Fruit fly (Drosophila melanogaster): ENCODE measurements around the gene Arf1.
A peak's percentile ranks its signal among the peaks of the same experiment; 100 is the strongest.

Gene Arf1

dm6 chr3L:22865061-22865418 lies 7.0 kb downstream of the Arf1 start (continued):
- TF ChIP-seq maf-S (GFP tag; optimal IDR thresholded peaks at IDR 0.05) (no peak), knrl (GFP tag; IDR thresholded peaks at IDR 0.05; ENCODE audit: partially characterized antibody) (peak; percentile 30; the same call in 1 of the 3 replicates), Nf-YB (GFP tag; optimal IDR thresholded peaks at IDR 0.05) (peak; percentile 57), jumu (GFP tag; optimal IDR thresholded peaks at IDR 0.05) (no peak), CG18619 (GFP tag; optimal IDR thresholded peaks at IDR 0.05) (peak; percentile 73), odd (GFP tag; optimal IDR thresholded peaks at IDR 0.05) (peak; percentile 77), zfh1 (GFP tag; IDR thresholded peaks at IDR 0.05) (peak; percentile 48; the same call in 1 of the 3 replicates), CG32767 (GFP tag; IDR thresholded peaks at IDR 0.05) (peak; percentile 75), BtbVII (GFP tag; optimal IDR thresholded peaks at IDR 0.05) (peak; percentile 60), bab2 (GFP tag; optimal IDR thresholded peaks at IDR 0.05) (peak; percentile 22), CG31365 (tag; optimal IDR thresholded peaks at IDR 0.05) (no peak), Side (GFP tag; optimal IDR thresholded peaks at IDR 0.05) (no peak), CG13296 (GFP tag; optimal IDR thresholded peaks at IDR 0.05) (peak; percentile 55), Deaf1 (tag; optimal IDR thresholded peaks at IDR 0.05) (no peak), CrebB (tag; optimal IDR thresholded peaks at IDR 0.05) (no peak), CG9817 (tag; optimal IDR thresholded peaks at IDR 0.05) (peak; percentile 67), crol (GFP tag; IDR thresholded peaks at IDR 0.05) (no peak), Atf-2 (GFP tag; optimal IDR thresholded peaks at IDR 0.05) (no peak), Dip2 (GFP tag; IDR thresholded peaks at IDR 0.05) (no peak), HLHmδ (GFP tag; optimal IDR thresholded peaks at IDR 0.05) (no peak), Fer3 (tag; optimal IDR thresholded peaks at IDR 0.05) (peak; percentile 65), ap (GFP tag; IDR thresholded peaks at IDR 0.05) (peak; percentile 65), eve (GFP tag; optimal IDR thresholded peaks at IDR 0.05) (no peak), CG11695 (GFP tag; IDR thresholded peaks at IDR 0.05) (peak; percentile 83), CG10979 (tag; optimal IDR thresholded peaks at IDR 0.05) (peak; percentile 33), CG12219 (GFP tag; optimal IDR thresholded peaks at IDR 0.05) (peak; percentile 16), abd-A (tag; optimal IDR thresholded peaks at IDR 0.05) (no peak), CG18476 (GFP tag; optimal IDR thresholded peaks at IDR 0.05) (peak; percentile 18), wdn (GFP tag; IDR thresholded peaks at IDR 0.05) (peak; percentile 44), Lpt (GFP tag; optimal IDR thresholded peaks at IDR 0.05) (no peak), vfl (GFP tag; optimal IDR thresholded peaks at IDR 0.05) (peak; percentile 40), CG15073 (GFP tag; optimal IDR thresholded peaks at IDR 0.05) (no peak), Fer2 (tag; optimal IDR thresholded peaks at IDR 0.05) (peak; percentile 5), CG1233 (GFP tag; optimal IDR thresholded peaks at IDR 0.05) (peak; percentile 23), Ets65A (GFP tag) (no peak), CG31224 (GFP tag; IDR thresholded peaks at IDR 0.05) (peak; percentile 27; the same call in 1 of the 2 replicates), Oaz (GFP tag; IDR thresholded peaks at IDR 0.05) (peak; percentile 67), croc (GFP tag; conservative IDR thresholded peaks at IDR 0.05) (peak; percentile 49), CG3281 (GFP tag; optimal IDR thresholded peaks at IDR 0.05) (peak; percentile 76), inv (GFP tag; IDR thresholded peaks at IDR 0.05; ENCODE audit: partially characterized antibody) (no peak), E2f2 (GFP tag; IDR thresholded peaks at IDR 0.05) (peak; percentile 53; the same call in 1 of the 2 replicates), Dip3 (GFP tag; optimal IDR thresholded peaks at IDR 0.05) (no peak), Gug (GFP tag; IDR thresholded peaks at IDR 0.05) (peak; percentile 24; the same call in 1 of the 4 replicates), ara (GFP tag; IDR thresholded peaks at IDR 0.05) (peak; percentile 15; the same call in 1 of the 2 replicates), sc (optimal IDR thresholded peaks at IDR 0.05) (no peak), sc (GFP tag; optimal IDR thresholded peaks at IDR 0.05) (no peak), usp (GFP tag; optimal IDR thresholded peaks at IDR 0.05) (no peak), ac (GFP tag; optimal IDR thresholded peaks at IDR 0.05) (no peak), Asciz (GFP tag; optimal IDR thresholded peaks at IDR 0.05) (peak; percentile 68), TFAM (GFP tag; optimal IDR thresholded peaks at IDR 0.05) (no peak), CG13287 (GFP tag; IDR thresholded peaks at IDR 0.05; ENCODE audit: partially characterized antibody) (no peak), cad (GFP tag; optimal IDR thresholded peaks at IDR 0.05) (no peak)

Data from whole organism, embryonic.